Worm (Caenorhabditis elegans) whole organism, L1 larva: ENCODE measurements around the gene K09E2.2.

ENCODE experiments used
- C34B4.2 ChIP-seq: sonication (generic microtip); optimal IDR thresholded peaks from 2 replicates; lab custom pipeline; 2017; ENCODE audit warnings: mild to moderate bottlenecking, missing genetic modification characterization, missing compliant biosample characterization
- F16B12.6 ChIP-seq: fragments of 150-350 bp; optimal IDR thresholded peaks from 2 replicates; lab custom pipeline; 2014; ENCODE audit warnings: missing biosample characterization, missing genetic modification characterization
- Y116A8C.19 ChIP-seq: sonication (generic microtip); optimal IDR thresholded peaks from 2 replicates; lab custom pipeline; 2016; ENCODE audit warnings: missing compliant biosample characterization, missing genetic modification characterization, borderline replicate concordance
- aha-1 ChIP-seq: fragments of 150-350 bp; optimal IDR thresholded peaks from 2 replicates; lab custom pipeline; 2014; ENCODE audit warnings: missing biosample characterization, missing genetic modification characterization
- aly-2 ChIP-seq: fragments of 150-350 bp; optimal IDR thresholded peaks from 2 replicates; lab custom pipeline; 2014; ENCODE audit warnings: missing biosample characterization, missing genetic modification characterization
- ama-1 ChIP-seq: fragments of 150-350 bp; optimal IDR thresholded peaks from 2 replicates; lab custom pipeline; 2014
- ceh-63 ChIP-seq: fragments of 200-800 bp; sonication (Bioruptor generic); optimal IDR thresholded peaks from 2 replicates; lab custom pipeline; 2018; ENCODE audit warnings: mild to moderate bottlenecking, missing genetic modification characterization, missing compliant biosample characterization
- ceh-8 ChIP-seq: fragments of 200-800 bp; sonication (Bioruptor generic); optimal IDR thresholded peaks from 2 replicates; lab custom pipeline; 2018; ENCODE audit warnings: mild to moderate bottlenecking, missing genetic modification characterization, moderate library complexity, missing compliant biosample characterization
- ceh-88 ChIP-seq: fragments of 200-800 bp; sonication (Bioruptor generic); IDR thresholded peaks from 2 replicates; pipeline ENCODE4 v1.3.6; 2022; ENCODE audit warnings: missing genetic modification characterization, missing compliant biosample characterization
- ceh-90 ChIP-seq: sonication (generic microtip); optimal IDR thresholded peaks from 2 replicates; lab custom pipeline; 2016; ENCODE audit warnings: missing genetic modification characterization, missing compliant biosample characterization
- dpl-1 ChIP-seq, 3 experiments: fragments of 150-350 bp in 2 of 3; sonication (generic microtip) in 1 of 3; optimal IDR thresholded peaks; 2 replicates each; lab custom pipeline; 2014 to 2017; ENCODE audit warnings: missing biosample characterization in 3 of 3, missing genetic modification characterization in 3 of 3, missing genetic modification reagents in 3 of 3
- dsc-1 ChIP-seq: sonication (generic microtip); optimal IDR thresholded peaks from 2 replicates; lab custom pipeline; 2016; ENCODE audit warnings: mild to moderate bottlenecking, missing genetic modification characterization, missing compliant biosample characterization
- efl-1 ChIP-seq, 4 experiments: fragments of 150-350 bp; optimal IDR thresholded peaks in 3 of 4; peaks in 1 of 4; 1 replicate in 1 of 4; 2 replicates in 3 of 4; lab custom pipeline; 2014; ENCODE audit warnings: missing biosample characterization in 2 of 4, missing genetic modification characterization in 2 of 4, missing genetic modification reagents in 2 of 4
- egl-27 ChIP-seq, 2 experiments: fragments of 150-350 bp in 1 of 2; sonication (generic microtip); optimal IDR thresholded peaks; 3 replicates each; lab custom pipeline; 2017 to 2018; ENCODE audit warnings: missing biosample characterization in 2 of 2, missing genetic modification characterization in 2 of 2, missing genetic modification reagents in 2 of 2
- elt-2 ChIP-seq: sonication (generic microtip); optimal IDR thresholded peaks from 2 replicates; lab custom pipeline; 2016; ENCODE audit warnings: missing genetic modification characterization, mild to moderate bottlenecking, inconsistent platforms, missing compliant biosample characterization, missing genetic modification reagents
- elt-3 ChIP-seq, 6 experiments: fragments of 150-350 bp in 1 of 6; sonication (generic microtip); optimal IDR thresholded peaks; 2 replicates each; lab custom pipeline; 2017 to 2018; ENCODE audit warnings: missing biosample characterization in 6 of 6, missing genetic modification characterization in 6 of 6, inconsistent platforms in 1 of 6
- ets-5 ChIP-seq: fragments of 200-800 bp; sonication (Bioruptor generic); IDR thresholded peaks from 2 replicates; pipeline ENCODE4 v1.3.6; 2022; ENCODE audit warnings: missing genetic modification characterization, missing compliant biosample characterization
- fkh-4 ChIP-seq: sonication (generic microtip); optimal IDR thresholded peaks from 2 replicates; lab custom pipeline; 2016; ENCODE audit warnings: missing compliant biosample characterization, missing genetic modification characterization, borderline replicate concordance
- hlh-17 ChIP-seq: fragments of 200-800 bp; sonication (Bioruptor generic); optimal IDR thresholded peaks from 2 replicates; lab custom pipeline; 2018; ENCODE audit warnings: missing genetic modification characterization, mild to moderate bottlenecking, missing compliant biosample characterization, moderate library complexity, borderline replicate concordance
- hlh-4 ChIP-seq: sonication (generic microtip); optimal IDR thresholded peaks from 2 replicates; lab custom pipeline; 2016; ENCODE audit warnings: mild to moderate bottlenecking, missing genetic modification characterization, missing compliant biosample characterization
- lin-13 ChIP-seq: fragments of 150-350 bp; optimal IDR thresholded peaks from 2 replicates; lab custom pipeline; 2014; ENCODE audit warnings: missing biosample characterization, missing genetic modification reagents, missing genetic modification characterization
- lin-14 ChIP-seq: fragments of 200-800 bp; sonication (Bioruptor generic); optimal IDR thresholded peaks from 2 replicates; lab custom pipeline; 2018; ENCODE audit warnings: mild to moderate bottlenecking, missing genetic modification characterization, moderate library complexity, missing compliant biosample characterization
- lin-35 ChIP-seq, 2 experiments: fragments of 150-350 bp; optimal IDR thresholded peaks; 2 replicates each; lab custom pipeline; 2014; ENCODE audit warnings: missing biosample characterization in 2 of 2, missing genetic modification characterization in 2 of 2, missing genetic modification reagents in 2 of 2
- lir-3 ChIP-seq: sonication (generic microtip); optimal IDR thresholded peaks from 2 replicates; lab custom pipeline; 2016; ENCODE audit warnings: mild to moderate bottlenecking, missing genetic modification characterization, moderate library complexity, missing compliant biosample characterization; ENCODE audit not compliant: poor library complexity
- lsy-2 ChIP-seq, 2 experiments: fragments of 150-350 bp; optimal IDR thresholded peaks; 2 replicates each; lab custom pipeline; 2014; ENCODE audit warnings: missing biosample characterization in 2 of 2, missing genetic modification characterization in 2 of 2
- mdl-1 ChIP-seq, 2 experiments: fragments of 150-350 bp; optimal IDR thresholded peaks; 2 replicates each; lab custom pipeline; 2014 to 2017; ENCODE audit warnings: missing biosample characterization in 2 of 2, missing genetic modification characterization in 2 of 2, inconsistent platforms in 1 of 2
- mef-2 ChIP-seq: fragments of 150-350 bp; optimal IDR thresholded peaks from 2 replicates; lab custom pipeline; 2014; ENCODE audit warnings: missing biosample characterization, missing genetic modification characterization
- nhr-12 ChIP-seq: sonication (generic microtip); optimal IDR thresholded peaks from 2 replicates; lab custom pipeline; 2017; ENCODE audit warnings: missing biosample characterization, missing genetic modification characterization
- nhr-20 ChIP-seq: sonication (generic microtip); optimal IDR thresholded peaks from 2 replicates; lab custom pipeline; 2016; ENCODE audit warnings: mild to moderate bottlenecking, missing genetic modification characterization, missing compliant biosample characterization
- nhr-237 ChIP-seq: fragments of 150-350 bp; optimal IDR thresholded peaks from 2 replicates; lab custom pipeline; 2014; ENCODE audit warnings: missing biosample characterization, missing genetic modification characterization
- nhr-85 ChIP-seq: sonication (generic microtip); peaks from one replicate; lab custom pipeline; 2016; ENCODE audit warnings: missing genetic modification characterization, inconsistent platforms, missing compliant biosample characterization
- nhr-90 ChIP-seq: sonication (generic microtip); optimal IDR thresholded peaks from 2 replicates; lab custom pipeline; 2016; ENCODE audit warnings: mild to moderate bottlenecking, missing genetic modification characterization, missing compliant biosample characterization; ENCODE audit not compliant: poor library complexity
- pag-3 ChIP-seq: sonication (generic microtip); optimal IDR thresholded peaks from 2 replicates; lab custom pipeline; 2017; ENCODE audit warnings: missing genetic modification characterization, mild to moderate bottlenecking, missing compliant biosample characterization, antibody characterized with exemption, borderline replicate concordance; ENCODE audit not compliant: insufficient read depth
- pax-3 ChIP-seq: fragments of 200-800 bp; sonication (Bioruptor generic); optimal IDR thresholded peaks from 2 replicates; lab custom pipeline; 2018; ENCODE audit warnings: mild to moderate bottlenecking, missing genetic modification characterization, moderate library complexity, missing compliant biosample characterization
- skn-1 ChIP-seq: fragments of 150-350 bp; optimal IDR thresholded peaks from 2 replicates; lab custom pipeline; 2014; ENCODE audit warnings: missing biosample characterization, missing genetic modification characterization
- snu-23 ChIP-seq: sonication (generic microtip); optimal IDR thresholded peaks from 2 replicates; lab custom pipeline; 2016; ENCODE audit warnings: missing genetic modification characterization, missing compliant biosample characterization
- sox-4 ChIP-seq: sonication (generic microtip); optimal IDR thresholded peaks from 2 replicates; lab custom pipeline; 2016; ENCODE audit warnings: missing genetic modification characterization, missing compliant biosample characterization
- sptf-1 ChIP-seq: fragments of 150-350 bp; optimal IDR thresholded peaks from 2 replicates; lab custom pipeline; 2014; ENCODE audit warnings: missing biosample characterization, missing genetic modification characterization
- swsn-7 ChIP-seq: sonication (generic microtip); optimal IDR thresholded peaks from 2 replicates; lab custom pipeline; 2016; ENCODE audit warnings: missing genetic modification characterization, missing compliant biosample characterization
- tbx-2 ChIP-seq: sonication (generic microtip); optimal IDR thresholded peaks from 2 replicates; lab custom pipeline; 2016; ENCODE audit warnings: missing genetic modification characterization, missing compliant biosample characterization
- unc-130 ChIP-seq: fragments of 150-350 bp; optimal IDR thresholded peaks from 2 replicates; lab custom pipeline; 2017; ENCODE audit warnings: missing biosample characterization, missing genetic modification characterization, inconsistent platforms
- unc-30 ChIP-seq: sonication (generic microtip); optimal IDR thresholded peaks from 2 replicates; lab custom pipeline; 2017; ENCODE audit warnings: missing biosample characterization, missing genetic modification characterization
- unc-98 ChIP-seq: fragments of 200-800 bp; sonication (Bioruptor generic); IDR thresholded peaks from 2 replicates; pipeline ENCODE4 v1.3.6; 2022; ENCODE audit warnings: missing genetic modification characterization, missing compliant biosample characterization
- xbp-1 ChIP-seq: sonication (generic microtip); optimal IDR thresholded peaks from 2 replicates; lab custom pipeline; 2016; ENCODE audit warnings: missing genetic modification characterization, missing compliant biosample characterization
- zip-4 ChIP-seq: fragments of 200-800 bp; sonication (Bioruptor generic); optimal IDR thresholded peaks from 2 replicates; lab custom pipeline; 2018; ENCODE audit warnings: mild to moderate bottlenecking, missing genetic modification characterization, moderate library complexity, missing compliant biosample characterization
- ztf-11 ChIP-seq, 2 experiments: sonication (generic microtip); optimal IDR thresholded peaks; 2 replicates each; lab custom pipeline; 2016 to 2017; ENCODE audit warnings: missing genetic modification characterization in 2 of 2, missing biosample characterization in 1 of 2, missing compliant biosample characterization in 1 of 2

Gene K09E2.2

ce11 chrX:8640654-8641053 lies 32.2 kb upstream of the K09E2.2 start:
- peak; percentile 38 for TF ChIP-seq nhr-85 (tag; lab: Kevin White, UChicago)
- TF ChIP-seq ama-1 (lab: Kevin White, UChicago) = no peak
- TF ChIP-seq lin-35 (GFP tag; optimal IDR thresholded peaks at IDR 0.05; lab: Kevin White, UChicago) = peak in 1 of 2 experiments; percentile 20
- TF ChIP-seq dsc-1 (tag; lab: Kevin White, UChicago) = no peak
- no peak for TF ChIP-seq mef-2 (tag; lab: Kevin White, UChicago)
- peak; percentile 17 for TF ChIP-seq nhr-20 (tag; lab: Kevin White, UChicago)
- peak; percentile 2 for TF ChIP-seq nhr-90 (tag; lab: Kevin White, UChicago)
- TF ChIP-seq snu-23 (GFP tag; lab: Kevin White, UChicago) = peak; percentile 6
- peak; percentile 12 for TF ChIP-seq elt-2 (tag; lab: Kevin White, UChicago)
- TF ChIP-seq ztf-11 (tag; optimal IDR thresholded peaks at IDR 0.05; lab: Kevin White, UChicago) = no peak
- no peak for TF ChIP-seq hlh-4

ce11 chrX:8643817-8644216 lies 29.0 kb upstream of the K09E2.2 start, which contains the start of gene stg-2:
TSS of gene stg-2 (minus strand) at chrX:8643917.
- TF ChIP-seq lin-35 (GFP tag; optimal IDR thresholded peaks at IDR 0.05; lab: Kevin White, UChicago) = no peak
- TF ChIP-seq C34B4.2 (tag; lab: Kevin White, UChicago) = no peak
- no peak for TF ChIP-seq hlh-4
- TF ChIP-seq lin-13 (GFP tag; lab: Kevin White, UChicago) = no peak
- no peak for TF ChIP-seq pax-3 (tag; lab: Kevin White, UChicago)
- no peak for TF ChIP-seq efl-1 (optimal IDR thresholded peaks at IDR 0.05; lab: Kevin White, UChicago)
- no peak for TF ChIP-seq efl-1 (GFP tag; optimal IDR thresholded peaks at IDR 0.05 in 1 of 2; lab: Kevin White, UChicago)
- no peak for TF ChIP-seq zip-4 (GFP tag; lab: Kevin White, UChicago)
- no peak for TF ChIP-seq ceh-88 (GFP tag; lab: Robert Waterston, UW)
- no peak for TF ChIP-seq ets-5

ce11 chrX:8646287-8646686 lies 26.6 kb upstream of the K09E2.2 start:
- TF ChIP-seq ama-1 (lab: Kevin White, UChicago) (no peak), dpl-1 (GFP tag; optimal IDR thresholded peaks at IDR 0.05; lab: Kevin White, UChicago) (no peak), aha-1 (no peak), elt-2 (tag; lab: Kevin White, UChicago) (no peak), lin-14 (GFP tag; lab: Kevin White, UChicago) (peak; percentile 21), nhr-237 (tag; lab: Kevin White, UChicago) (no peak), lsy-2 (tag; optimal IDR thresholded peaks at IDR 0.05; lab: Kevin White, UChicago) (peak in 1 of 2 experiments; percentile 14), unc-98 (no peak), ceh-63 (no peak), nhr-12 (tag; lab: Kevin White, UChicago) (no peak), dsc-1 (tag; lab: Kevin White, UChicago) (no peak), elt-3 (tag; optimal IDR thresholded peaks at IDR 0.05; lab: Kevin White, UChicago) (no peak), mdl-1 (tag; optimal IDR thresholded peaks at IDR 0.05; lab: Kevin White, UChicago) (peak in 1 of 2 experiments; percentile 39), Y116A8C.19 (tag; lab: Kevin White, UChicago) (no peak), xbp-1 (tag; lab: Kevin White, UChicago) (no peak), sox-4 (tag; lab: Kevin White, UChicago) (no peak), mef-2 (tag; lab: Kevin White, UChicago) (no peak), tbx-2 (no peak), unc-30 (tag; lab: Kevin White, UChicago) (no peak), aly-2 (tag; lab: Kevin White, UChicago) (no peak), fkh-4 (no peak), snu-23 (GFP tag; lab: Kevin White, UChicago) (peak; percentile 53), lir-3 (tag; lab: Kevin White, UChicago) (no peak), egl-27 (tag; optimal IDR thresholded peaks at IDR 0.05; lab: Kevin White, UChicago) (no peak), pag-3 (tag; lab: Kevin White, UChicago) (no peak), swsn-7 (tag; lab: Kevin White, UChicago) (no peak), ztf-11 (tag; optimal IDR thresholded peaks at IDR 0.05; lab: Kevin White, UChicago) (no peak), ceh-8 (GFP tag; lab: Kevin White, UChicago) (no peak), ceh-90 (tag; lab: Kevin White, UChicago) (no peak), sptf-1 (tag; lab: Kevin White, UChicago) (no peak), C34B4.2 (tag; lab: Kevin White, UChicago) (no peak), unc-130 (tag; lab: Kevin White, UChicago) (no peak), ets-5 (no peak), nhr-20 (tag; lab: Kevin White, UChicago) (peak; percentile 45), skn-1 (tag; lab: Kevin White, UChicago) (no peak), hlh-17 (no peak), F16B12.6 (no peak), nhr-90 (tag; lab: Kevin White, UChicago) (peak; percentile 29)
